Fruit fly (Drosophila melanogaster) whole organism, embryonic: Measurements from ENCODE around the gene MBD-like.

Source experiments
- Aef1 ChIP-seq: fragments of 200-800 bp; sonication (Bioruptor generic); IDR thresholded peaks from 3 replicates; pipeline ENCODE4 v1.3.6; 2022; ENCODE audit warnings: missing biosample characterization, missing genetic modification characterization
- Awh ChIP-seq: fragments of 200-800 bp; sonication (Bioruptor generic); IDR thresholded peaks from 2 replicates; pipeline ENCODE4, ENCODE4 v1.3.6; 2022; ENCODE audit warnings: missing biosample characterization, missing genetic modification characterization
- BtbVII ChIP-seq: fragments of 200-800 bp; sonication (Bioruptor generic); optimal IDR thresholded peaks from 3 replicates; lab custom pipeline; 2017; ENCODE audit warnings: missing biosample characterization, mild to moderate bottlenecking, missing genetic modification characterization
- Bteb2 ChIP-seq: fragments of 200-800 bp; sonication (Bioruptor generic); optimal IDR thresholded peaks from 2 replicates; lab custom pipeline; 2016; ENCODE audit warnings: missing biosample characterization, missing genetic modification characterization
- CG10543 ChIP-seq: fragments of 200-800 bp; sonication (Bioruptor generic); optimal IDR thresholded peaks from 3 replicates; lab custom pipeline; 2017; ENCODE audit warnings: missing biosample characterization, mild to moderate bottlenecking, missing genetic modification characterization, moderate library complexity
- CG11247 ChIP-seq: fragments of 200-800 bp; sonication (Bioruptor generic); IDR thresholded peaks from 2 replicates; pipeline ENCODE4 v1.3.6; 2022; ENCODE audit warnings: missing biosample characterization, missing genetic modification characterization
- CG11696 ChIP-seq: fragments of 200-800 bp; sonication (Bioruptor generic); IDR thresholded peaks from 2 replicates; pipeline ENCODE4 v1.3.6; 2022; ENCODE audit warnings: missing biosample characterization, missing genetic modification characterization
- CG14860 ChIP-seq: fragments of 200-800 bp; sonication (Bioruptor generic); IDR thresholded peaks from 3 replicates; pipeline ENCODE4 v1.3.6; 2022; ENCODE audit warnings: missing biosample characterization, missing genetic modification characterization; ENCODE audit not compliant: partially characterized antibody
- CG15601 ChIP-seq: fragments of 200-800 bp; sonication (Bioruptor generic); optimal IDR thresholded peaks from 3 replicates; lab custom pipeline; 2019; ENCODE audit warnings: missing biosample characterization, mild to moderate bottlenecking, missing genetic modification characterization, moderate library complexity
- CG16813 ChIP-seq: fragments of 200-800 bp; sonication (Bioruptor generic); IDR thresholded peaks from 3 replicates; pipeline ENCODE4 v1.3.6; 2022; ENCODE audit warnings: missing biosample characterization, missing genetic modification characterization; ENCODE audit not compliant: partially characterized antibody
- CG16815 ChIP-seq: fragments of 200-800 bp; sonication (Bioruptor generic); optimal IDR thresholded peaks from 3 replicates; lab custom pipeline; 2017; ENCODE audit warnings: missing biosample characterization, mild to moderate bottlenecking, missing genetic modification characterization
- CG1832 ChIP-seq: fragments of 200-800 bp; sonication (Bioruptor generic); optimal IDR thresholded peaks from 2 replicates; lab custom pipeline; 2017; ENCODE audit warnings: missing biosample characterization, mild to moderate bottlenecking, missing genetic modification characterization, inconsistent platforms
- CG18476 ChIP-seq: fragments of 200-800 bp; sonication (Bioruptor generic); optimal IDR thresholded peaks from 2 replicates; lab custom pipeline; 2016; ENCODE audit warnings: missing biosample characterization, mild to moderate bottlenecking, missing genetic modification characterization
- CG2712 ChIP-seq: fragments of 200-800 bp; optimal IDR thresholded peaks from 3 replicates; lab custom pipeline; 2019; ENCODE audit warnings: missing biosample characterization, mild to moderate bottlenecking, missing genetic modification characterization, moderate library complexity
- CG3065 ChIP-seq: fragments of 200-800 bp; sonication (Bioruptor generic); optimal IDR thresholded peaks from 2 replicates; lab custom pipeline; 2016; ENCODE audit warnings: missing biosample characterization, missing genetic modification characterization
- CG33213 ChIP-seq: fragments of 200-800 bp; sonication (Bioruptor generic); optimal IDR thresholded peaks from 3 replicates; lab custom pipeline; 2016; ENCODE audit warnings: missing biosample characterization, missing genetic modification characterization
- CG34376 ChIP-seq: fragments of 200-800 bp; sonication (Bioruptor generic); optimal IDR thresholded peaks from 2 replicates; lab custom pipeline; 2018; ENCODE audit warnings: missing biosample characterization, mild to moderate bottlenecking, missing genetic modification characterization
- CG34422 ChIP-seq: fragments of 200-800 bp; sonication (Bioruptor generic); IDR thresholded peaks from 3 replicates; pipeline ENCODE4 v1.3.6; 2022; ENCODE audit warnings: missing biosample characterization, missing genetic modification characterization
- CG43689 ChIP-seq: fragments of 200-800 bp; sonication (Bioruptor generic); IDR thresholded peaks from 2 replicates; pipeline ENCODE4 v1.3.6; 2022; ENCODE audit warnings: missing biosample characterization, missing genetic modification characterization
- CG4404 ChIP-seq: fragments of 200-800 bp; sonication (Bioruptor generic); IDR thresholded peaks from 2 replicates; pipeline ENCODE4 v1.3.6; 2022; ENCODE audit warnings: missing biosample characterization, missing genetic modification characterization
- CG7556 ChIP-seq: fragments of 200-800 bp; sonication (Bioruptor generic); optimal IDR thresholded peaks from 2 replicates; lab custom pipeline; 2017; ENCODE audit warnings: missing biosample characterization, mild to moderate bottlenecking, missing genetic modification characterization
- CG9932 ChIP-seq: fragments of 200-800 bp; sonication (Bioruptor generic); IDR thresholded peaks from 2 replicates; pipeline ENCODE4 v1.3.6; 2022; ENCODE audit warnings: missing biosample characterization, missing genetic modification characterization
- CTCF ChIP-seq: fragments of 200-800 bp; sonication (Bioruptor generic); optimal IDR thresholded peaks from 2 replicates; lab custom pipeline; 2017; ENCODE audit warnings: missing biosample characterization, mild to moderate bottlenecking, missing genetic modification characterization, moderate library complexity
- Ets65A ChIP-seq: fragments of 200-800 bp; sonication (Bioruptor generic); peaks from one replicate; lab custom pipeline; 2016; ENCODE audit warnings: missing biosample characterization, missing genetic modification characterization
- Fer1 ChIP-seq: fragments of 200-800 bp; sonication (Bioruptor generic); optimal IDR thresholded peaks from 2 replicates; lab custom pipeline; 2017; ENCODE audit warnings: missing biosample characterization, mild to moderate bottlenecking, missing genetic modification characterization
- H15 ChIP-seq: fragments of 200-800 bp; sonication (Bioruptor generic); IDR thresholded peaks from 3 replicates; pipeline ENCODE4 v1.3.6; 2022; ENCODE audit warnings: missing biosample characterization, missing genetic modification characterization
- HmgD ChIP-seq: fragments of 200-800 bp; sonication (Bioruptor generic); optimal IDR thresholded peaks from 3 replicates; lab custom pipeline; 2016; ENCODE audit warnings: missing biosample characterization, missing genetic modification characterization
- Jarid2 ChIP-seq: fragments of 200-800 bp; sonication (Bioruptor generic); optimal IDR thresholded peaks from 3 replicates; lab custom pipeline; 2017; ENCODE audit warnings: mild to moderate bottlenecking, missing biosample characterization, missing genetic modification reagents, missing genetic modification characterization
- Lpt ChIP-seq: fragments of >200 bp; optimal IDR thresholded peaks from 2 replicates; lab custom pipeline; 2018; ENCODE audit warnings: missing biosample characterization, missing genetic modification characterization
- Mad ChIP-seq: fragments of 200-800 bp; sonication (Bioruptor generic); optimal IDR thresholded peaks from 2 replicates; lab custom pipeline; 2016; ENCODE audit warnings: missing biosample characterization, missing genetic modification characterization
- Six4 ChIP-seq: fragments of 200-800 bp; sonication (Bioruptor generic); optimal IDR thresholded peaks from 2 replicates; lab custom pipeline; 2016; ENCODE audit warnings: missing biosample characterization, missing genetic modification characterization
- az2 ChIP-seq: fragments of 200-800 bp; sonication (Bioruptor generic); optimal IDR thresholded peaks from 3 replicates; lab custom pipeline; 2016; ENCODE audit warnings: missing biosample characterization, missing genetic modification characterization
- crp ChIP-seq, 2 experiments: fragments of 200-800 bp; sonication (Bioruptor generic); optimal IDR thresholded peaks; 2 replicates in 1 of 2; 3 replicates in 1 of 2; lab custom pipeline; 2017; ENCODE audit warnings: missing biosample characterization in 2 of 2, missing genetic modification characterization in 2 of 2, mild to moderate bottlenecking in 1 of 2, moderate library complexity in 1 of 2
- en ChIP-seq: fragments of 200-800 bp; sonication (Bioruptor generic); optimal IDR thresholded peaks from 2 replicates; lab custom pipeline; 2016; ENCODE audit warnings: missing biosample characterization, missing genetic modification characterization
- eve ChIP-seq, 2 experiments: fragments of >200 bp; optimal IDR thresholded peaks; 2 replicates each; lab custom pipeline; 2017; ENCODE audit warnings: missing biosample characterization in 2 of 2, missing genetic modification characterization in 2 of 2
- eyg ChIP-seq: fragments of 200-800 bp; sonication (Bioruptor generic); optimal IDR thresholded peaks from 3 replicates; lab custom pipeline; 2016; ENCODE audit warnings: missing biosample characterization, missing genetic modification characterization
- gcm2 ChIP-seq: fragments of 200-800 bp; sonication (Bioruptor generic); optimal IDR thresholded peaks from 2 replicates; lab custom pipeline; 2016; ENCODE audit warnings: missing biosample characterization, missing genetic modification characterization
- gem ChIP-seq: fragments of 200-800 bp; sonication (Bioruptor generic); optimal IDR thresholded peaks from 2 replicates; lab custom pipeline; 2019; ENCODE audit warnings: missing biosample characterization, mild to moderate bottlenecking, missing genetic modification characterization, moderate library complexity
- her ChIP-seq: fragments of 200-800 bp; sonication (Bioruptor generic); optimal IDR thresholded peaks from 2 replicates; lab custom pipeline; 2016; ENCODE audit warnings: missing biosample characterization, missing genetic modification characterization
- jigr1 ChIP-seq: fragments of 200-800 bp; sonication (Bioruptor generic); IDR thresholded peaks from 3 replicates; pipeline ENCODE4 v1.3.6; 2022; ENCODE audit warnings: missing biosample characterization, missing genetic modification characterization
- knrl ChIP-seq: fragments of 200-800 bp; sonication (Bioruptor generic); IDR thresholded peaks from 3 replicates; pipeline ENCODE4 v1.3.6; 2022; ENCODE audit warnings: missing biosample characterization, missing genetic modification characterization; ENCODE audit not compliant: partially characterized antibody
- mirr ChIP-seq: fragments of 200-800 bp; sonication (Bioruptor generic); optimal IDR thresholded peaks from 3 replicates; lab custom pipeline; 2018; ENCODE audit warnings: missing biosample characterization, mild to moderate bottlenecking, missing genetic modification characterization
- nerfin-1 ChIP-seq: fragments of 200-800 bp; sonication (Bioruptor generic); optimal IDR thresholded peaks from 3 replicates; lab custom pipeline; 2019; ENCODE audit warnings: missing biosample characterization, mild to moderate bottlenecking, missing genetic modification characterization, moderate library complexity
- nmo ChIP-seq: fragments of 200-800 bp; sonication (Bioruptor generic); optimal IDR thresholded peaks from 2 replicates; lab custom pipeline; 2018; ENCODE audit warnings: missing biosample characterization, mild to moderate bottlenecking, missing genetic modification characterization, moderate library complexity
- pb ChIP-seq: fragments of 200-800 bp; sonication (Bioruptor generic); optimal IDR thresholded peaks from 3 replicates; lab custom pipeline; 2016; ENCODE audit warnings: missing biosample characterization, missing genetic modification characterization
- sr ChIP-seq: fragments of 200-800 bp; sonication (Bioruptor generic); IDR thresholded peaks from 3 replicates; pipeline ENCODE4 v1.3.6; 2022; ENCODE audit warnings: missing biosample characterization, missing genetic modification characterization
- tin ChIP-seq: fragments of 200-800 bp; sonication (Bioruptor generic); optimal IDR thresholded peaks from 3 replicates; lab custom pipeline; 2016; ENCODE audit warnings: missing biosample characterization, missing genetic modification characterization
- tup ChIP-seq: fragments of 200-800 bp; sonication (Bioruptor generic); optimal IDR thresholded peaks from 2 replicates; lab custom pipeline; 2016; ENCODE audit warnings: missing biosample characterization, mild to moderate bottlenecking, missing genetic modification characterization, moderate library complexity
- yki ChIP-seq: fragments of >200 bp; optimal IDR thresholded peaks from 3 replicates; lab custom pipeline; 2018

MBD-like gene

dm6 chr3R:9533181-9534124, 26.1 kb upstream of the MBD-like start (continued):
- TF ChIP-seq CG1832 (GFP tag; lab: Kevin White, UChicago) (no peak), mirr (GFP tag; lab: Kevin White, UChicago) (peak; percentile 80), CG15601 (peak; percentile 86), crp (GFP tag; optimal IDR thresholded peaks at IDR 0.05; lab: Kevin White, UChicago) (peak in 1 of 2 experiments; percentile 70), HmgD (GFP tag; lab: Kevin White, UChicago) (peak; percentile 57), Mad (GFP tag; lab: Kevin White, UChicago) (peak; percentile 92), Awh (peak; percentile 66; the same call in 1 of the 2 replicates), CG43689 (GFP tag; lab: Robert Waterston, UW) (peak; percentile 61), CG11247 (GFP tag; lab: Robert Waterston, UW) (peak; percentile 73; the same call in 1 of the 2 replicates), nmo (GFP tag; lab: Kevin White, UChicago) (peak; percentile 98), CG18476 (GFP tag; lab: Kevin White, UChicago) (peak; percentile 96), her (peak; percentile 81), tin (peak; percentile 94), CG33213 (GFP tag; lab: Kevin White, UChicago) (peak; percentile 67), Lpt (GFP tag; lab: Kevin White, UChicago) (no peak), CG16815 (peak; percentile 96), CG3065 (GFP tag; lab: Kevin White, UChicago) (peak; percentile 67), nerfin-1 (tag; lab: Kevin White, UChicago) (peak; percentile 94), CTCF (GFP tag; lab: Kevin White, UChicago) (peak; percentile 71), Aef1 (peak; percentile 84), en (GFP tag; lab: Kevin White, UChicago) (peak; percentile 91), CG10543 (GFP tag; lab: Kevin White, UChicago) (peak; percentile 98), gem (tag; lab: Kevin White, UChicago) (peak; percentile 98), CG2712 (tag; lab: Kevin White, UChicago) (peak; percentile 96), knrl (GFP tag; lab: Robert Waterston, UW) (peak; percentile 55; the same call in 2 of the 3 replicates), jigr1 (GFP tag; lab: Robert Waterston, UW) (peak; percentile 87), CG11696 (GFP tag; lab: Robert Waterston, UW) (peak; percentile 61), eve (GFP tag; optimal IDR thresholded peaks at IDR 0.05; lab: Kevin White, UChicago) (peak in 1 of 2 experiments; percentile 100), CG34376 (GFP tag; lab: Kevin White, UChicago) (peak; percentile 96), gcm2 (GFP tag; lab: Kevin White, UChicago) (peak; percentile 68), CG4404 (GFP tag; lab: Robert Waterston, UW) (peak; percentile 86), az2 (GFP tag; lab: Kevin White, UChicago) (peak; percentile 95), Fer1 (GFP tag; lab: Kevin White, UChicago) (peak; percentile 97), BtbVII (peak; percentile 99), sr (GFP tag; lab: Robert Waterston, UW) (peak; percentile 64; the same call in 1 of the 3 replicates), CG34422 (peak; percentile 84), H15 (GFP tag; lab: Robert Waterston, UW) (peak; percentile 79; the same call in 2 of the 3 replicates), Six4 (GFP tag; lab: Kevin White, UChicago) (peak; percentile 94), pb (GFP tag; lab: Kevin White, UChicago) (peak; percentile 91), CG9932 (GFP tag; lab: Robert Waterston, UW) (peak; percentile 89), tup (GFP tag; lab: Kevin White, UChicago) (peak; percentile 65), yki (lab: Kevin White, UChicago) (peak; percentile 53), CG14860 (GFP tag; lab: Robert Waterston, UW) (peak; percentile 46; the same call in 2 of the 3 replicates), Bteb2 (GFP tag; lab: Kevin White, UChicago) (peak; percentile 88), eyg (GFP tag; lab: Kevin White, UChicago) (peak; percentile 85), Jarid2 (GFP tag; lab: Kevin White, UChicago) (peak; percentile 82), Ets65A (peak; percentile 98), CG7556 (GFP tag; lab: Kevin White, UChicago) (peak; percentile 99), CG16813 (GFP tag; lab: Robert Waterston, UW) (no peak)
